Worm (Caenorhabditis elegans): ENCODE measurements around the gene ceph-41.
A peak's percentile ranks its signal among the peaks of the same experiment; 100 is the strongest.

ce11 chrIV:8138984-8139383 lies 12.0 kb downstream of the ceph-41 start, which contains the start of gene pmk-3:
- TF ChIP-seq set-16 (GFP tag; IDR thresholded peaks at IDR 0.05): no peak
- TF ChIP-seq nhr-77 (tag; optimal IDR thresholded peaks at IDR 0.05): no peak
- TF ChIP-seq fos-1 (tag; optimal IDR thresholded peaks at IDR 0.05): no peak
- no peak for TF ChIP-seq vab-7 (GFP tag; IDR thresholded peaks at IDR 0.05)
- TF ChIP-seq aly-2 (tag; optimal IDR thresholded peaks at IDR 0.05): no peak
- TF ChIP-seq mes-2 (tag; optimal IDR thresholded peaks at IDR 0.05; ENCODE audit: poor library complexity, severe bottlenecking): peak; percentile 15
- TF ChIP-seq nhr-41 (GFP tag; IDR thresholded peaks at IDR 0.05): no peak
- no peak for TF ChIP-seq nhr-11 (tag; optimal IDR thresholded peaks at IDR 0.05)
- no peak for TF ChIP-seq sdz-12 (GFP tag; optimal IDR thresholded peaks at IDR 0.05)
- no peak for TF ChIP-seq ama-1 (optimal IDR thresholded peaks at IDR 0.05)
- TF ChIP-seq unc-62 (GFP tag; optimal IDR thresholded peaks at IDR 0.05 in 1 of 2): no peak
- no peak for TF ChIP-seq unc-62 (tag; optimal IDR thresholded peaks at IDR 0.05)
- no peak for TF ChIP-seq daf-12 (tag; optimal IDR thresholded peaks at IDR 0.05)
